Worm (Caenorhabditis elegans) whole organism, L1 larva: ENCODE measurements around the gene math-42.

ENCODE experiments used
- fkh-10 ChIP-seq: sonication (generic microtip); optimal IDR thresholded peaks from 2 replicates; lab custom pipeline; 2017; ENCODE audit warnings: missing biosample characterization, missing genetic modification reagents, missing genetic modification characterization
- pqm-1 ChIP-seq: sonication (generic microtip); optimal IDR thresholded peaks from 3 replicates; lab custom pipeline; 2017; ENCODE audit warnings: missing biosample characterization, missing genetic modification characterization
- unc-98 ChIP-seq: fragments of 200-800 bp; sonication (Bioruptor generic); IDR thresholded peaks from 2 replicates; pipeline ENCODE4 v1.3.6; 2022; ENCODE audit warnings: missing genetic modification characterization, missing compliant biosample characterization

- TF ChIP-seq pqm-1 (no peak), fkh-10 (GFP tag; lab: Kevin White, UChicago) (no peak), unc-98 (no peak)
Observed at ce11 chrII:2081257-2081656, 18.5 kb upstream of the math-42 start, which contains the start of gene T16A1.4.
